Worm (Caenorhabditis elegans): ENCODE results near the gene ceph-41.
"Not testable (repeated sequence)": the region's sequence is repeated elsewhere in the genome, so short reads cannot be mapped to it uniquely, and the experiment has no call there.

Gene ceph-41

DNA sequence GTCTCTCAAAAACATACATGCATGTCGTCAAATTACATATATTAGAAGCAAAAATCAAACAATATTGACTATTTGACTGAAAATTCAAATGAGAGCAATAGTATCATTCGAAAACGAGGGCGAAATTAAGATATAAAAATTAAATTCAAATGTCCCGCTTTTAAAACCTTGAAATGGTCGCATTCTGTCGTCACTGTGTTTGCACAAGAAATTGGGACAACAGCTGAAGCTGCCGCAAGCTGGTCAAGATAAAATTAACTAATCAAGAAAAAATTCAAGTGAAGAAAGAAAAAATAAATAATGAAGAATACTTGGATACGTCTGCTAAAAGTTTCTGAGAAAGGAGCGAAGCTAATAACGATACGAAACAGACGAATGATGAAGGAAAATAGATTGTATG lies 14.4 kb upstream of the ceph-41 start:
- no peak for TF ChIP-seq ceh-43 (GFP tag; optimal IDR thresholded peaks at IDR 0.05)
- peak; percentile 31 for TF ChIP-seq ces-1 (GFP tag; optimal IDR thresholded peaks at IDR 0.05)

DNA sequence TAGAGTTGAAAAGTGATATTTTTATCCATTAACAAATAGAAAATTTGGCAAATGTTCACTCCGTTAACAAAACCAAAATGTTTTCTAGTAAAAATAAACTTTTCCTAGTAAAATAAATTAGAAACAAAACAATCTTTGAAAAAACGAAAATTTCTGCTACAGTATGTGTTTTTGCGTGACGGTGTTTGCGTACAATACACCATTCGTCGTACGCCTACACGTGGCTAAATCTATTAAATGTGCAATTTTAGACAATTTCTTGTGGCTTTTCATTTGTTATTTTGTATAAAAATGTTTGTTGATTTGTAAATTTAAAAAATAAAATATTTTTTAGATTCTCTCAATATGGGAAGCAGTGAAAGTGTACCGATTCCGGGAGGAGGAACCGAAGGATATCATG lies 13.8 kb upstream of the ceph-41 start, which contains the start of gene Y42H9AR.1:
Gene Y42H9AR.1 (plus strand): TSS at position 233 of the 400 bp plus-strand sequence.
- TF ChIP-seq M03D4.4 (tag; optimal IDR thresholded peaks at IDR 0.05) (no peak), unc-120 (tag; optimal IDR thresholded peaks at IDR 0.05; ENCODE audit: poor library complexity, severe bottlenecking) (no peak), nhr-28 (tag; optimal IDR thresholded peaks at IDR 0.05) (no peak), lsy-2 (tag; optimal IDR thresholded peaks at IDR 0.05) (peak; percentile 48), ces-1 (GFP tag; optimal IDR thresholded peaks at IDR 0.05) (peak; percentile 67)

DNA sequence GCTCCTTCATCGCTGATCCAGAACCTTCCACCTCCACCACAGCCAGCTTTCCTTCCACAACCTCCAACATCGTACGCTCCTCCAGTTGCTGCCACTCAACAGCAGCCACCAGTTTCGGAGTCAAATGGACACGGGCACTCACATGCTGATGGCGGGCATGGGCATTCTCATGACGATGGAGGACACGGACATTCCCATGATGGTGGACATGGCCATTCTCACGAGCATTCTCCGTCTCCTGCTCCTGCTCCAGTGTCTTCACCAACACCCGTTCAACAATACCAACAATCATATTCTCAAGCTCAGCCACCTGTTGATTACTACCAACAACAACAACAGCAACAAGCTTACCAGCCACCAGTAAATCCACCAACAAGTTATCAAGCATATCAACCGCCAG lies 12.5 kb upstream of the ceph-41 start:
- TF ChIP-seq unc-120 (tag; optimal IDR thresholded peaks at IDR 0.05; ENCODE audit: poor library complexity, severe bottlenecking) (no peak), drap-1 (GFP tag; optimal IDR thresholded peaks at IDR 0.05) (no peak), pha-4 (tag; optimal IDR thresholded peaks at IDR 0.05) (no peak), ham-2 (GFP tag; optimal IDR thresholded peaks at IDR 0.05) (no peak), ceh-83 (GFP tag; optimal IDR thresholded peaks at IDR 0.05) (no peak), unc-62 (GFP tag; optimal IDR thresholded peaks at IDR 0.05) (no peak), nhr-2 (tag; optimal IDR thresholded peaks at IDR 0.05) (no peak), unc-39 (tag; optimal IDR thresholded peaks at IDR 0.05) (no peak), nhr-237 (tag; optimal IDR thresholded peaks at IDR 0.05) (no peak)

DNA sequence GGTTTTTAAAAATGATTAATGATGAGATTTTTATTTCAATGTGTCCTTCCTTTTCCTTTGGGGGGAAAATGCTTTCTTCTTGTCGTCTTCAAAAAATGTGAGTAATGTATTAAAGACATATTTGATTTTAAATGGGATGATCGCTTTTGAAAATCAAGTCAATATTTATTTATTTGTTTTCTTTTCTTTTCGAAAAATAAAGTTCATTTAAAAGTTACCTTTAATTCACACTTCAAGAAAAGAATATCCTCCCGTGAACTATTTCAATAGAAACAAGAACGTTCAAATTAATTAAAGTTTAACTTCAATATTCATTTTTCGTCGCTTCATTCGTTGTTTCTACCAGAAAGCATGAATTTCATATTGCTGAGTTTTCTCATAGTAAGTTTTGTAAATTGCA lies 11.5 kb upstream of the ceph-41 start, which contains the start of gene irld-8:
Gene irld-8 (plus strand): TSS at position 301 of the 400 bp plus-strand sequence.
- no peak for TF ChIP-seq ztf-11 (tag; optimal IDR thresholded peaks at IDR 0.05)
- TF ChIP-seq zip-8 (tag; optimal IDR thresholded peaks at IDR 0.05): no peak
- TF ChIP-seq lin-32 (GFP tag; optimal IDR thresholded peaks at IDR 0.05): no peak
- no peak for TF ChIP-seq unc-39 (tag; optimal IDR thresholded peaks at IDR 0.05)
- no peak for TF ChIP-seq lsy-2 (tag; optimal IDR thresholded peaks at IDR 0.05)
- no peak for TF ChIP-seq tbx-8 (GFP tag; optimal IDR thresholded peaks at IDR 0.05)
- TF ChIP-seq mep-1 (tag; optimal IDR thresholded peaks at IDR 0.05): no peak
- TF ChIP-seq ham-2 (GFP tag; optimal IDR thresholded peaks at IDR 0.05): no peak
- TF ChIP-seq ces-1 (GFP tag; optimal IDR thresholded peaks at IDR 0.05): no peak
- no peak for TF ChIP-seq mls-2 (tag; optimal IDR thresholded peaks at IDR 0.05)
- TF ChIP-seq drap-1 (GFP tag; optimal IDR thresholded peaks at IDR 0.05): no peak
- TF ChIP-seq cnd-1 (tag; optimal IDR thresholded peaks at IDR 0.05): no peak
- no peak for TF ChIP-seq snpc-4 (tag; optimal IDR thresholded peaks at IDR 0.05)
- no peak for TF ChIP-seq sptf-1 (tag; optimal IDR thresholded peaks at IDR 0.05)
- no peak for TF ChIP-seq nhr-76 (tag; optimal IDR thresholded peaks at IDR 0.05)

DNA sequence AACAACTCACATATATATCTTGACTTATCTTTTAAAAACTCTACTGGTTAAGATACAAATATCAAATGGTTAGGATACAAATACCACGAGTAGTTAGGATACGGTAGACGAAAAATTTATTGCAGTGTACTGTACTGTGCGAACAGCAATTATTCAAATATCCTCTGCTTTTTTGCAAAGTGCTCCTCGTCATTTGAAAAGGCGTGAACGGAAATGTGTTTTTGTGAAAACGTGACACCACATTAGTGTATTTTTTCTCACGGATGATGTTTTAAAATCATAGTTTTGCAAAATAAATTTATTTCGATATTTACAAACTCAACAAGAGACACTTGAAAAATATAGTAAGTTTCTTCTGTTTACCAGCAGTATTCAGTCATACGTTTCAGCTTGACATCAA lies 8.2 kb upstream of the ceph-41 start, which contains the start of gene F42G8.8:
Gene F42G8.8 (plus strand): TSS at position 301 of the 400 bp plus-strand sequence.
- TF ChIP-seq cnd-1 (tag; optimal IDR thresholded peaks at IDR 0.05) (no peak), hlh-1 (tag; optimal IDR thresholded peaks at IDR 0.05) (no peak), lin-32 (GFP tag; optimal IDR thresholded peaks at IDR 0.05) (no peak), blmp-1 (tag; optimal IDR thresholded peaks at IDR 0.05) (no peak), zip-8 (tag; optimal IDR thresholded peaks at IDR 0.05) (no peak), lin-13 (tag; optimal IDR thresholded peaks at IDR 0.05) (no peak), ceh-83 (GFP tag; optimal IDR thresholded peaks at IDR 0.05) (no peak), mep-1 (tag; optimal IDR thresholded peaks at IDR 0.05) (no peak), flh-1 (GFP tag; optimal IDR thresholded peaks at IDR 0.05) (no peak), mab-5 (tag; optimal IDR thresholded peaks at IDR 0.05) (no peak), drap-1 (GFP tag; optimal IDR thresholded peaks at IDR 0.05) (no peak), M03D4.4 (tag; optimal IDR thresholded peaks at IDR 0.05) (no peak), sem-2 (GFP tag; optimal IDR thresholded peaks at IDR 0.05) (no peak), elt-3 (tag; optimal IDR thresholded peaks at IDR 0.05) (no peak), nhr-28 (tag; optimal IDR thresholded peaks at IDR 0.05) (no peak), lsy-2 (tag; optimal IDR thresholded peaks at IDR 0.05) (no peak), unc-39 (tag; optimal IDR thresholded peaks at IDR 0.05) (no peak), ces-1 (GFP tag; optimal IDR thresholded peaks at IDR 0.05) (no peak)

DNA sequence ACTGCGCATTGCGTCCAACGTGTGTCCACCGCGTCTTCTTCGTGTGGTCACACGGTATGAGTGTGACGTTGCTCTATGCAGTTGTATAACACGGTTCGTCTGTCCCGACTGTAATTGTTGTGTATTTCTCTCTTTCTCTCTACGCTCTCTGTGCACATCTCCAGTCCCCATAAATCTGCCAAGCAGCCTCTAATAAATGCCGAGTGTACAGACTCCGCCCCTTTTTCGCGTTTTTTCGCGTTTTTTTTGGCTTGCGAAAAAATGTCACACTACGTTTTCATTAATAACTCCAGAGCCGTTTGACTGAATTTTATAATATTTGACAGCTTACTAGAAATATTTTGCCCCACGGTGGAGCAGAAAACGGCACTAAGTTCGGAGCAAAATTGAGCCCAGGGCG lies 4.7 kb upstream of the ceph-41 start, which contains the start of gene erp-44.3:
Gene erp-44.3 (plus strand): TSS at position 301 of the 400 bp plus-strand sequence.
- TF ChIP-seq lin-13 (tag; optimal IDR thresholded peaks at IDR 0.05); drap-1 (GFP tag; optimal IDR thresholded peaks at IDR 0.05); ceh-83 (GFP tag; optimal IDR thresholded peaks at IDR 0.05): not testable (repeated sequence)

All from whole organism, mixed stage, embryonic.